Fruit fly (Drosophila melanogaster): ENCODE measurements around the gene SMC1.
A peak's percentile ranks its signal among the peaks of the same experiment; 100 is the strongest.

Gene SMC1

dm6 chr3R:24108902-24109389 lies 50.9 kb downstream of the SMC1 start, which contains the start of the genes eIF4EHP and CG18428 (continued):
- TF ChIP-seq Eip78C (GFP tag) (peak; percentile 100), Sox14 (GFP tag; optimal IDR thresholded peaks at IDR 0.05) (peak; percentile 94), net (GFP tag; optimal IDR thresholded peaks at IDR 0.05) (peak; percentile 99), Ets96B (tag; optimal IDR thresholded peaks at IDR 0.05) (peak; percentile 100), CG6854 (GFP tag; optimal IDR thresholded peaks at IDR 0.05) (peak; percentile 98), CG11762 (GFP tag; optimal IDR thresholded peaks at IDR 0.05; ENCODE audit: insufficient read depth) (peak; percentile 99), fkh (GFP tag; optimal IDR thresholded peaks at IDR 0.05) (peak; percentile 86), CG3919 (GFP tag; optimal IDR thresholded peaks at IDR 0.05) (peak; percentile 99), CG8319 (GFP tag; optimal IDR thresholded peaks at IDR 0.05) (peak; percentile 95), CG3032 (tag; optimal IDR thresholded peaks at IDR 0.05) (peak; percentile 100), fd59A (GFP tag; optimal IDR thresholded peaks at IDR 0.05) (peak; percentile 98), Gug (GFP tag; IDR thresholded peaks at IDR 0.05) (no peak), cyc (GFP tag; optimal IDR thresholded peaks at IDR 0.05) (peak; percentile 95), Eip93F (GFP tag; optimal IDR thresholded peaks at IDR 0.05) (peak; percentile 93), Sox102F (GFP tag; optimal IDR thresholded peaks at IDR 0.05) (peak; percentile 96), CG10669 (GFP tag; optimal IDR thresholded peaks at IDR 0.05) (peak; percentile 100), ss (GFP tag; optimal IDR thresholded peaks at IDR 0.05) (peak; percentile 99 to 100), CG10631 (GFP tag; optimal IDR thresholded peaks at IDR 0.05) (peak; percentile 99), dsx (GFP tag; optimal IDR thresholded peaks at IDR 0.05; ENCODE audit: poor library complexity, severe bottlenecking) (peak; percentile 99), CG15336 (GFP tag; IDR thresholded peaks at IDR 0.05) (no peak), achi (GFP tag; optimal IDR thresholded peaks at IDR 0.05) (peak; percentile 100), CG1621 (tag; optimal IDR thresholded peaks at IDR 0.05) (peak; percentile 97), Eip75B (GFP tag; optimal IDR thresholded peaks at IDR 0.05) (peak; percentile 94), CG6276 (GFP tag; optimal IDR thresholded peaks at IDR 0.05) (peak; percentile 98), CG34406 (GFP tag; optimal IDR thresholded peaks at IDR 0.05) (peak; percentile 100), Hr38 (GFP tag; optimal IDR thresholded peaks at IDR 0.05) (peak; percentile 6), Hr4 (GFP tag; optimal IDR thresholded peaks at IDR 0.05) (peak; percentile 98)

Data from whole organism, prepupa.